Fruit fly (Drosophila melanogaster) whole organism, embryonic: ENCODE measurements around the gene CG14196.

ENCODE experiments used
- Antp ChIP-seq: fragments of 200-800 bp; sonication (Bioruptor generic); optimal IDR thresholded peaks from 3 replicates; lab custom pipeline; 2016; ENCODE audit warnings: missing biosample characterization, missing genetic modification characterization
- Blimp-1 ChIP-seq: fragments of 200-800 bp; sonication (Bioruptor generic); optimal IDR thresholded peaks from 3 replicates; lab custom pipeline; 2018; ENCODE audit warnings: missing biosample characterization, missing genetic modification characterization, mild to moderate bottlenecking, moderate library complexity, missing genetic modification reagents
- BtbVII ChIP-seq: fragments of 200-800 bp; sonication (Bioruptor generic); optimal IDR thresholded peaks from 3 replicates; lab custom pipeline; 2017; ENCODE audit warnings: missing biosample characterization, mild to moderate bottlenecking, missing genetic modification characterization
- CG1024 ChIP-seq: fragments of 200-800 bp; sonication (Bioruptor generic); IDR thresholded peaks from 2 replicates; pipeline ENCODE4 v1.3.6; 2022; ENCODE audit warnings: missing biosample characterization, missing genetic modification characterization
- CG11398 ChIP-seq: fragments of 200-800 bp; sonication (Bioruptor generic); optimal IDR thresholded peaks from 2 replicates; lab custom pipeline; 2016; ENCODE audit warnings: missing biosample characterization, missing genetic modification characterization
- CG11560 ChIP-seq: fragments of 200-800 bp; sonication (Bioruptor generic); IDR thresholded peaks from 3 replicates; pipeline ENCODE4 v1.3.6; 2022; ENCODE audit warnings: missing biosample characterization, missing genetic modification characterization
- CG12391 ChIP-seq: fragments of 200-800 bp; sonication (Bioruptor generic); optimal IDR thresholded peaks from 3 replicates; lab custom pipeline; 2018; ENCODE audit warnings: missing biosample characterization, mild to moderate bottlenecking, missing genetic modification characterization, moderate library complexity
- CG12769 ChIP-seq: fragments of 200-800 bp; sonication (Bioruptor generic); optimal IDR thresholded peaks from 2 replicates; lab custom pipeline; 2019; ENCODE audit warnings: missing biosample characterization, mild to moderate bottlenecking, missing genetic modification characterization, moderate library complexity
- CG13287 ChIP-seq: fragments of 200-800 bp; sonication (Bioruptor generic); IDR thresholded peaks from 2 replicates; pipeline ENCODE4 v1.3.6; 2022; ENCODE audit warnings: missing biosample characterization, missing genetic modification characterization; ENCODE audit not compliant: partially characterized antibody
- CG17385 ChIP-seq: fragments of 200-800 bp; sonication (Bioruptor generic); optimal IDR thresholded peaks from 3 replicates; lab custom pipeline; 2018; ENCODE audit warnings: missing biosample characterization, mild to moderate bottlenecking, missing genetic modification characterization
- CG18262 ChIP-seq: fragments of 200-800 bp; optimal IDR thresholded peaks from 3 replicates; lab custom pipeline; 2019; ENCODE audit warnings: missing biosample characterization, mild to moderate bottlenecking, missing genetic modification characterization, moderate library complexity
- CG1832 ChIP-seq: fragments of 200-800 bp; sonication (Bioruptor generic); optimal IDR thresholded peaks from 2 replicates; lab custom pipeline; 2017; ENCODE audit warnings: missing biosample characterization, mild to moderate bottlenecking, missing genetic modification characterization, inconsistent platforms
- CG2712 ChIP-seq: fragments of 200-800 bp; optimal IDR thresholded peaks from 3 replicates; lab custom pipeline; 2019; ENCODE audit warnings: missing biosample characterization, mild to moderate bottlenecking, missing genetic modification characterization, moderate library complexity
- CG34224 ChIP-seq: fragments of 200-800 bp; sonication (Bioruptor generic); IDR thresholded peaks from 3 replicates; pipeline ENCODE4 v1.3.6; 2022; ENCODE audit warnings: missing biosample characterization, missing genetic modification characterization; ENCODE audit not compliant: partially characterized antibody
- CG3995 ChIP-seq: fragments of 200-800 bp; sonication (Bioruptor generic); optimal IDR thresholded peaks from 3 replicates; lab custom pipeline; 2016; ENCODE audit warnings: missing biosample characterization, missing genetic modification characterization
- CG6175 ChIP-seq: fragments of 200-800 bp; sonication (Bioruptor generic); IDR thresholded peaks from 3 replicates; pipeline ENCODE4 v1.3.6; 2022; ENCODE audit warnings: missing biosample characterization, missing genetic modification characterization
- CG6654 ChIP-seq: fragments of 200-800 bp; sonication (Bioruptor generic); optimal IDR thresholded peaks from 2 replicates; lab custom pipeline; 2017; ENCODE audit warnings: missing biosample characterization, mild to moderate bottlenecking, missing genetic modification characterization
- CG8765 ChIP-seq: fragments of 200-800 bp; sonication (Bioruptor generic); IDR thresholded peaks from 2 replicates; pipeline ENCODE4 v1.3.6; 2022; ENCODE audit warnings: missing biosample characterization, missing genetic modification characterization
- Chrac-16 ChIP-seq: fragments of 200-800 bp; sonication (Bioruptor generic); optimal IDR thresholded peaks from 3 replicates; lab custom pipeline; 2016; ENCODE audit warnings: missing biosample characterization, missing genetic modification characterization
- Dfd ChIP-seq, 2 experiments: fragments of >200 bp; optimal IDR thresholded peaks; 2 replicates each; lab custom pipeline; 2017; ENCODE audit warnings: missing biosample characterization in 2 of 2, missing genetic modification characterization in 2 of 2
- Dip3 ChIP-seq: fragments of 200-800 bp; sonication (Bioruptor generic); optimal IDR thresholded peaks from 3 replicates; lab custom pipeline; 2016; ENCODE audit warnings: missing biosample characterization, missing genetic modification characterization
- Dp ChIP-seq: fragments of 200-800 bp; sonication (Bioruptor generic); optimal IDR thresholded peaks from 2 replicates; lab custom pipeline; 2018; ENCODE audit warnings: missing biosample characterization, mild to moderate bottlenecking, missing genetic modification characterization, moderate library complexity
- GATAe ChIP-seq: fragments of 200-800 bp; sonication (Bioruptor generic); conservative IDR thresholded peaks from 2 replicates; pipeline ENCODE4 v1.3.6; 2022; ENCODE audit warnings: missing biosample characterization, missing genetic modification characterization
- H2.0 ChIP-seq: fragments of 200-800 bp; sonication (Bioruptor generic); IDR thresholded peaks from 2 replicates; pipeline ENCODE4 v1.3.6; 2022; ENCODE audit warnings: missing biosample characterization, missing genetic modification characterization
- HLH4C ChIP-seq: fragments of 200-800 bp; sonication (Bioruptor generic); IDR thresholded peaks from 3 replicates; pipeline ENCODE4 v1.3.6; 2022; ENCODE audit warnings: missing biosample characterization, missing genetic modification characterization; ENCODE audit not compliant: partially characterized antibody
- Hmx ChIP-seq: fragments of 200-800 bp; sonication (Bioruptor generic); optimal IDR thresholded peaks from 2 replicates; lab custom pipeline; 2016; ENCODE audit warnings: missing biosample characterization, missing genetic modification characterization
- Lim3 ChIP-seq: fragments of 200-800 bp; sonication (Bioruptor generic); IDR thresholded peaks from 2 replicates; pipeline ENCODE4 v1.3.6; 2022; ENCODE audit warnings: missing biosample characterization, missing genetic modification characterization
- Meics ChIP-seq: fragments of 200-800 bp; sonication (Bioruptor generic); optimal IDR thresholded peaks from 2 replicates; lab custom pipeline; 2017; ENCODE audit warnings: missing biosample characterization, mild to moderate bottlenecking, missing genetic modification characterization
- Mes4 ChIP-seq: fragments of 200-800 bp; sonication (Bioruptor generic); optimal IDR thresholded peaks from 2 replicates; lab custom pipeline; 2016; ENCODE audit warnings: missing biosample characterization, missing genetic modification characterization
- NfI ChIP-seq: fragments of 200-800 bp; sonication (Bioruptor generic); optimal IDR thresholded peaks from 3 replicates; lab custom pipeline; 2018; ENCODE audit warnings: missing biosample characterization, mild to moderate bottlenecking, missing genetic modification characterization, moderate library complexity
- Ptx1 ChIP-seq: fragments of 200-800 bp; sonication (Bioruptor generic); IDR thresholded peaks from 2 replicates; pipeline ENCODE4 v1.3.6; 2022; ENCODE audit warnings: missing biosample characterization, missing genetic modification characterization
- Rx ChIP-seq: fragments of 200-800 bp; sonication (Bioruptor generic); IDR thresholded peaks from 2 replicates; pipeline ENCODE4 v1.3.6; 2022; ENCODE audit warnings: missing biosample characterization, missing genetic modification characterization
- Sox102F ChIP-seq: fragments of 200-800 bp; sonication (Bioruptor generic); optimal IDR thresholded peaks from 2 replicates; lab custom pipeline; 2018; ENCODE audit warnings: missing biosample characterization, mild to moderate bottlenecking, missing genetic modification characterization, moderate library complexity
- Sry-β ChIP-seq: fragments of 200-800 bp; sonication (Bioruptor generic); optimal IDR thresholded peaks from 2 replicates; lab custom pipeline; 2018; ENCODE audit warnings: missing biosample characterization, mild to moderate bottlenecking, missing genetic modification characterization, moderate library complexity
- Usf ChIP-seq: fragments of 200-800 bp; sonication (Bioruptor generic); optimal IDR thresholded peaks from 2 replicates; lab custom pipeline; 2017; ENCODE audit warnings: missing genotype, missing biosample characterization, missing genetic modification characterization
- ase ChIP-seq: fragments of 200-800 bp; sonication (Bioruptor generic); IDR thresholded peaks from 3 replicates; pipeline ENCODE4 v1.3.6; 2022; ENCODE audit warnings: missing biosample characterization, missing genetic modification characterization
- bigmax ChIP-seq: fragments of 200-800 bp; sonication (Bioruptor generic); optimal IDR thresholded peaks from 2 replicates; lab custom pipeline; 2018; ENCODE audit warnings: missing biosample characterization, mild to moderate bottlenecking, missing genetic modification characterization
- ham ChIP-seq: fragments of 200-800 bp; sonication (Bioruptor generic); IDR thresholded peaks from 2 replicates; pipeline ENCODE4 v1.3.6; 2022; ENCODE audit warnings: missing biosample characterization, missing genetic modification characterization
- hb ChIP-seq: fragments of 200-800 bp; sonication (Bioruptor generic); IDR thresholded peaks from 3 replicates; pipeline ENCODE4 v1.3.6; 2022; ENCODE audit warnings: missing biosample characterization, missing genetic modification characterization; ENCODE audit not compliant: partially characterized antibody
- maf-S ChIP-seq: fragments of 200-800 bp; sonication (Bioruptor generic); optimal IDR thresholded peaks from 2 replicates; lab custom pipeline; 2016; ENCODE audit warnings: missing biosample characterization, missing genetic modification characterization
- otp ChIP-seq: fragments of 200-800 bp; sonication (Bioruptor generic); IDR thresholded peaks from 3 replicates; pipeline ENCODE4, ENCODE4 v1.3.6; 2022; ENCODE audit warnings: missing biosample characterization, missing genetic modification characterization
- pb ChIP-seq: fragments of 200-800 bp; sonication (Bioruptor generic); optimal IDR thresholded peaks from 3 replicates; lab custom pipeline; 2016; ENCODE audit warnings: missing biosample characterization, missing genetic modification characterization
- pho ChIP-seq: fragments of 200-800 bp; sonication (Bioruptor generic); optimal IDR thresholded peaks from 2 replicates; lab custom pipeline; 2016; ENCODE audit warnings: missing biosample characterization, missing genetic modification characterization
- phol ChIP-seq: fragments of 200-800 bp; sonication (Bioruptor generic); optimal IDR thresholded peaks from 3 replicates; lab custom pipeline; 2018; ENCODE audit warnings: missing biosample characterization, mild to moderate bottlenecking, missing genetic modification characterization, moderate library complexity
- sc ChIP-seq, 3 experiments: fragments of >200 bp in 2 of 3; fragments of 200-800 bp in 1 of 3; sonication (Bioruptor generic) in 1 of 3; optimal IDR thresholded peaks; 2 replicates in 2 of 3; 3 replicates in 1 of 3; lab custom pipeline; 2017; ENCODE audit warnings: mild to moderate bottlenecking in 1 of 3, missing biosample characterization in 1 of 3, missing genetic modification characterization in 1 of 3, missing genetic modification reagents in 1 of 3
- sima ChIP-seq: fragments of 200-800 bp; sonication (Bioruptor generic); optimal IDR thresholded peaks from 2 replicates; lab custom pipeline; 2016; ENCODE audit warnings: missing biosample characterization, missing genetic modification characterization
- slbo ChIP-seq: fragments of 200-800 bp; sonication (Bioruptor generic); IDR thresholded peaks from 2 replicates; pipeline ENCODE4 v1.3.6; 2022; ENCODE audit warnings: missing biosample characterization, missing genetic modification characterization
- tap ChIP-seq: fragments of 200-800 bp; optimal IDR thresholded peaks from 3 replicates; lab custom pipeline; 2019; ENCODE audit warnings: missing biosample characterization, mild to moderate bottlenecking, missing genetic modification characterization, moderate library complexity
- toy ChIP-seq: fragments of 200-800 bp; sonication (Bioruptor generic); IDR thresholded peaks from 2 replicates; pipeline ENCODE4 v1.3.6; 2022; ENCODE audit warnings: missing biosample characterization, missing genetic modification characterization
- ttk ChIP-seq: fragments of 200-800 bp; sonication (Bioruptor generic); IDR thresholded peaks from 2 replicates; pipeline ENCODE4 v2.1.2; 2022; ENCODE audit warnings: missing biosample characterization, missing genetic modification characterization
- vnd ChIP-seq: fragments of 200-800 bp; sonication (Bioruptor generic); IDR thresholded peaks from 3 replicates; pipeline ENCODE4 v1.3.6; 2022; ENCODE audit warnings: missing biosample characterization, missing genetic modification characterization; ENCODE audit not compliant: partially characterized antibody
- yki ChIP-seq: fragments of >200 bp; optimal IDR thresholded peaks from 3 replicates; lab custom pipeline; 2018

Gene CG14196

dm6 chrX:19281271-19281670 lies 39.6 kb upstream of the CG14196 start (continued):
- TF ChIP-seq CG3995 (GFP tag; lab: Kevin White, UChicago) (no peak), CG13287 (GFP tag; lab: Robert Waterston, UW) (no peak), H2.0 (GFP tag; lab: Robert Waterston, UW) (no peak), toy (GFP tag; lab: Robert Waterston, UW) (no peak), CG17385 (no peak), pho (GFP tag; lab: Kevin White, UChicago) (no peak), Hmx (GFP tag; lab: Kevin White, UChicago) (no peak), CG12769 (tag; lab: Kevin White, UChicago) (no peak), phol (tag; lab: Kevin White, UChicago) (peak; percentile 31), sima (no peak), BtbVII (peak; percentile 52), CG1024 (GFP tag; lab: Robert Waterston, UW) (no peak), Rx (GFP tag; lab: Robert Waterston, UW) (no peak), CG2712 (tag; lab: Kevin White, UChicago) (peak; percentile 27), ase (GFP tag; lab: Robert Waterston, UW) (peak; percentile 13; the same call in 1 of the 3 replicates), otp (GFP tag; lab: Robert Waterston, UW) (no peak), Sry-β (no peak), Ptx1 (GFP tag; lab: Robert Waterston, UW) (no peak), CG6175 (GFP tag; lab: Robert Waterston, UW) (no peak), Dip3 (GFP tag; lab: Kevin White, UChicago) (no peak), NfI (peak; percentile 25), vnd (GFP tag; lab: Robert Waterston, UW) (no peak), CG8765 (GFP tag; lab: Robert Waterston, UW) (no peak), Blimp-1 (GFP tag; lab: Kevin White, UChicago) (no peak), HLH4C (no peak), GATAe (GFP tag; lab: Robert Waterston, UW) (no peak), CG11398 (GFP tag; lab: Kevin White, UChicago) (no peak), slbo (GFP tag; lab: Robert Waterston, UW) (peak; percentile 58), ttk (GFP tag; lab: Robert Waterston, UW) (no peak), Meics (peak; percentile 56), CG1832 (GFP tag; lab: Kevin White, UChicago) (no peak), CG34224 (GFP tag; lab: Robert Waterston, UW) (no peak), Lim3 (GFP tag; lab: Robert Waterston, UW) (no peak), maf-S (GFP tag; lab: Kevin White, UChicago) (no peak), pb (GFP tag; lab: Kevin White, UChicago) (no peak), Antp (GFP tag; lab: Kevin White, UChicago) (no peak), yki (lab: Kevin White, UChicago) (no peak), CG6654 (GFP tag; lab: Kevin White, UChicago) (no peak), Dp (GFP tag; lab: Kevin White, UChicago) (no peak), CG12391 (tag; lab: Kevin White, UChicago) (peak; percentile 12), sc (optimal IDR thresholded peaks at IDR 0.05; lab: Kevin White, UChicago) (no peak), sc (GFP tag; optimal IDR thresholded peaks at IDR 0.05; lab: Kevin White, UChicago) (no peak), hb (GFP tag; lab: Robert Waterston, UW) (no peak), Mes4 (GFP tag; lab: Kevin White, UChicago) (no peak), bigmax (GFP tag; lab: Kevin White, UChicago) (no peak), ham (GFP tag; lab: Robert Waterston, UW) (no peak), Chrac-16 (GFP tag; lab: Kevin White, UChicago) (no peak), Dfd (GFP tag; optimal IDR thresholded peaks at IDR 0.05; lab: Kevin White, UChicago) (no peak), CG18262 (peak; percentile 18), Usf (GFP tag; lab: Kevin White, UChicago) (no peak), Sox102F (GFP tag; lab: Kevin White, UChicago) (no peak), CG11560 (tag; lab: Robert Waterston, UW) (no peak), tap (no peak)
